Fruit fly (Drosophila melanogaster): ENCODE results near the gene CG31368.
A peak's percentile ranks its signal among the peaks of the same experiment; 100 is the strongest.

Gene CG31368

DNA sequence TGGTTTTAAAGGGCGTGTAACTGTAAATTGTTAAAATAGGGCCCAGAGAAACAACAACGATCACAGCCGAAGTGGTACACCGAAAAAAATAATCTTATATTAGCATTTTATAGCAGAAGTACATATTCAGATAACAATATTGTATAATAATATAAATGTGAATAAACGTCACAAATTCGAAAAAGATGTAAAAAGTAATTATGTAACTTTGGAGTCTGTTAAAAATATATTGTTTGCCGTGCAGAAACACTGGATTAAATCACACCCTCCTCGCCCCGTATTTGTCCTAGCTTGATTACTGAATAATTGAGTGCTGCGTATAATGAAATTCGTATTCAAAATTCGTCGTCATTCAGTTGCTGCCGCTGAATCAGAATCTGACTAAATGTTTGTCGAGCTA is 27.4 kb upstream of the CG31368 start (continued):
- TF ChIP-seq unpg (GFP tag; optimal IDR thresholded peaks at IDR 0.05) (peak; percentile 44), CG4617 (GFP tag; optimal IDR thresholded peaks at IDR 0.05; ENCODE audit: borderline replicate concordance) (no peak), fd96Cb (tag; optimal IDR thresholded peaks at IDR 0.05) (peak; percentile 17), Vsx1 (GFP tag; optimal IDR thresholded peaks at IDR 0.05) (peak; percentile 1), HLH3B (GFP tag; IDR thresholded peaks at IDR 0.05) (peak; percentile 34; the same call in 1 of the 2 replicates), grau (tag; optimal IDR thresholded peaks at IDR 0.05) (peak; percentile 45), gem (tag; optimal IDR thresholded peaks at IDR 0.05) (peak; percentile 69), ranshi (GFP tag; IDR thresholded peaks at IDR 0.05) (no peak), CG6689 (GFP tag; IDR thresholded peaks at IDR 0.05) (peak; percentile 42; the same call in 1 of the 2 replicates), CG6791 (GFP tag; IDR thresholded peaks at IDR 0.05; ENCODE audit: partially characterized antibody) (no peak), dimm (GFP tag; IDR thresholded peaks at IDR 0.05) (peak; percentile 20; the same call in 1 of the 2 replicates), bowl (GFP tag; IDR thresholded peaks at IDR 0.05) (no peak), Dek (tag; optimal IDR thresholded peaks at IDR 0.05) (peak; percentile 14), CG13775 (GFP tag; optimal IDR thresholded peaks at IDR 0.05) (no peak), Fer3 (tag; optimal IDR thresholded peaks at IDR 0.05) (peak; percentile 33), CG9932 (GFP tag; IDR thresholded peaks at IDR 0.05) (peak; percentile 17; the same call in 1 of the 2 replicates), CG10321 (GFP tag; IDR thresholded peaks at IDR 0.05) (no peak), sc (optimal IDR thresholded peaks at IDR 0.05) (no peak), sc (GFP tag; optimal IDR thresholded peaks at IDR 0.05) (no peak), CG30431 (GFP tag; optimal IDR thresholded peaks at IDR 0.05) (no peak), CG12155 (GFP tag; optimal IDR thresholded peaks at IDR 0.05) (no peak), CG30403 (GFP tag; optimal IDR thresholded peaks at IDR 0.05) (peak; percentile 20), tgo (GFP tag; IDR thresholded peaks at IDR 0.05) (peak; percentile 40; the same call in 2 of the 3 replicates), Ptx1 (GFP tag; IDR thresholded peaks at IDR 0.05) (peak; percentile 61), ab (GFP tag; optimal IDR thresholded peaks at IDR 0.05) (no peak), pita (GFP tag; optimal IDR thresholded peaks at IDR 0.05) (no peak), gsb-n (tag; optimal IDR thresholded peaks at IDR 0.05) (no peak), seq (GFP tag; IDR thresholded peaks at IDR 0.05) (no peak), CG4424 (GFP tag; optimal IDR thresholded peaks at IDR 0.05) (peak; percentile 24), Rfx (GFP tag; IDR thresholded peaks at IDR 0.05) (peak; percentile 42; the same call in 1 of the 2 replicates), amos (GFP tag; IDR thresholded peaks at IDR 0.05; ENCODE audit: partially characterized antibody) (no peak), fd64A (GFP tag; optimal IDR thresholded peaks at IDR 0.05) (no peak), CG31441 (GFP tag; IDR thresholded peaks at IDR 0.05) (peak; percentile 47), Hand (GFP tag; optimal IDR thresholded peaks at IDR 0.05) (no peak), H2.0 (GFP tag; IDR thresholded peaks at IDR 0.05) (peak; percentile 37; the same call in 1 of the 2 replicates), dmrt99B (tag; optimal IDR thresholded peaks at IDR 0.05) (peak; percentile 62), hkb (optimal IDR thresholded peaks at IDR 0.05) (no peak), hkb (GFP tag; IDR thresholded peaks at IDR 0.05) (0 out of 2 replicates have a peak, but pooled peaks have one; percentile 17), Sry-β (GFP tag; optimal IDR thresholded peaks at IDR 0.05) (no peak), Meics (GFP tag; optimal IDR thresholded peaks at IDR 0.05) (peak; percentile 43), CG11560 (tag; IDR thresholded peaks at IDR 0.05) (no peak), gcm (GFP tag; optimal IDR thresholded peaks at IDR 0.05) (no peak), slbo (GFP tag; IDR thresholded peaks at IDR 0.05) (peak; percentile 40; the same call in 1 of the 2 replicates), prd (optimal IDR thresholded peaks at IDR 0.05) (no peak), prd (GFP tag; IDR thresholded peaks at IDR 0.05) (peak; percentile 55), Xbp1 (GFP tag; optimal IDR thresholded peaks at IDR 0.05) (peak; percentile 23), bcd (GFP tag; optimal IDR thresholded peaks at IDR 0.05) (peak; percentile 4), YL-1 (GFP tag; optimal IDR thresholded peaks at IDR 0.05) (no peak), CG7556 (GFP tag; optimal IDR thresholded peaks at IDR 0.05) (peak; percentile 36), al (GFP tag; IDR thresholded peaks at IDR 0.05) (0 out of 2 replicates have a peak, but pooled peaks have one; percentile 18), Jarid2 (GFP tag; optimal IDR thresholded peaks at IDR 0.05) (no peak), CG12942 (GFP tag; optimal IDR thresholded peaks at IDR 0.05) (peak; percentile 21)

Data from whole organism, embryonic.